Worm (Caenorhabditis elegans) whole organism, late embryonic: ENCODE measurements around the gene F39D8.3.

Experiments
- C38D4.7 ChIP-seq: fragments of 200-800 bp; sonication (Bioruptor generic); optimal IDR thresholded peaks from 2 replicates; lab custom pipeline; 2018; ENCODE audit warnings: mild to moderate bottlenecking, missing genetic modification characterization, moderate library complexity, missing compliant biosample characterization
- K09A11.1 ChIP-seq: sonication (generic microtip); optimal IDR thresholded peaks from 2 replicates; lab custom pipeline; 2017; ENCODE audit warnings: antibody characterized with exemption, mild to moderate bottlenecking, missing genetic modification characterization, missing compliant biosample characterization; ENCODE audit not compliant: insufficient read depth
- T23F11.4 ChIP-seq: fragments of 200-800 bp; sonication (Bioruptor generic); optimal IDR thresholded peaks from 2 replicates; lab custom pipeline; 2018; ENCODE audit warnings: mild to moderate bottlenecking, missing genetic modification characterization, missing compliant biosample characterization
- ahr-1 ChIP-seq: sonication (generic microtip); optimal IDR thresholded peaks from 2 replicates; lab custom pipeline; 2016; ENCODE audit warnings: missing genetic modification characterization, missing compliant biosample characterization
- ama-1 ChIP-seq: fragments of 150-350 bp; optimal IDR thresholded peaks from 2 replicates; lab custom pipeline; 2014
- ceh-14 ChIP-seq: sonication (generic microtip); optimal IDR thresholded peaks from 2 replicates; lab custom pipeline; 2016; ENCODE audit warnings: missing genotype, missing genetic modification characterization, missing compliant biosample characterization
- ceh-19 ChIP-seq: fragments of 200-800 bp; sonication (Bioruptor generic); optimal IDR thresholded peaks from 2 replicates; lab custom pipeline; 2018; ENCODE audit warnings: mild to moderate bottlenecking, missing genetic modification characterization, missing compliant biosample characterization
- ceh-22 ChIP-seq: sonication (generic microtip); optimal IDR thresholded peaks from 2 replicates; lab custom pipeline; 2017; ENCODE audit warnings: missing biosample characterization, missing genetic modification characterization
- ceh-31 ChIP-seq: sonication (generic microtip); optimal IDR thresholded peaks from 2 replicates; lab custom pipeline; 2016; ENCODE audit warnings: missing genetic modification characterization, missing compliant biosample characterization
- ceh-45 ChIP-seq: fragments of 200-800 bp; sonication (Bioruptor generic); IDR thresholded peaks from 2 replicates; pipeline ENCODE4 v1.3.6; 2022; ENCODE audit warnings: missing genetic modification reagents, missing genetic modification characterization, missing compliant biosample characterization
- ceh-48 ChIP-seq: sonication (generic microtip); optimal IDR thresholded peaks from 2 replicates; lab custom pipeline; 2016; ENCODE audit warnings: missing genetic modification characterization, inconsistent platforms, missing compliant biosample characterization
- elt-2 ChIP-seq: sonication (generic microtip); optimal IDR thresholded peaks from 2 replicates; lab custom pipeline; 2016; ENCODE audit warnings: missing genetic modification reagents, missing genetic modification characterization, missing compliant biosample characterization
- elt-4 ChIP-seq: sonication (generic microtip); optimal IDR thresholded peaks from 2 replicates; lab custom pipeline; 2016; ENCODE audit warnings: missing genetic modification characterization, missing compliant biosample characterization
- eyg-1 ChIP-seq: sonication (generic microtip); optimal IDR thresholded peaks from 2 replicates; lab custom pipeline; 2016; ENCODE audit warnings: missing genotype, missing genetic modification characterization, missing compliant biosample characterization
- fax-1 ChIP-seq: sonication (generic microtip); optimal IDR thresholded peaks from 2 replicates; lab custom pipeline; 2016; ENCODE audit warnings: missing genotype, missing genetic modification characterization, missing compliant biosample characterization
- gmeb-2 ChIP-seq: sonication (generic microtip); optimal IDR thresholded peaks from 2 replicates; lab custom pipeline; 2016; ENCODE audit warnings: missing genetic modification characterization, inconsistent platforms, missing compliant biosample characterization
- hlh-15 ChIP-seq: sonication (generic microtip); optimal IDR thresholded peaks from 2 replicates; lab custom pipeline; 2016; ENCODE audit warnings: missing genetic modification characterization, missing compliant biosample characterization
- hlh-30 ChIP-seq: sonication (generic microtip); optimal IDR thresholded peaks from 2 replicates; lab custom pipeline; 2017; ENCODE audit warnings: antibody characterized with exemption, missing genetic modification characterization, missing compliant biosample characterization; ENCODE audit not compliant: insufficient read depth
- hlh-6 ChIP-seq: sonication (generic microtip); optimal IDR thresholded peaks from 2 replicates; lab custom pipeline; 2016; ENCODE audit warnings: missing genotype, missing genetic modification characterization, missing compliant biosample characterization
- lim-6 ChIP-seq: sonication (generic microtip); optimal IDR thresholded peaks from 2 replicates; lab custom pipeline; 2016; ENCODE audit warnings: missing genetic modification characterization, missing compliant biosample characterization
- nhr-232 ChIP-seq: sonication (generic microtip); optimal IDR thresholded peaks from 2 replicates; lab custom pipeline; 2016; ENCODE audit warnings: missing genetic modification characterization, missing compliant biosample characterization
- npax-4 ChIP-seq: sonication (generic microtip); optimal IDR thresholded peaks from 2 replicates; lab custom pipeline; 2016; ENCODE audit warnings: missing genetic modification characterization, missing compliant biosample characterization
- odd-2 ChIP-seq: sonication (generic microtip); optimal IDR thresholded peaks from 2 replicates; lab custom pipeline; 2017; ENCODE audit warnings: antibody characterized with exemption, mild to moderate bottlenecking, missing genetic modification characterization, missing compliant biosample characterization
- pha-4 ChIP-seq: fragments of 150-350 bp; optimal IDR thresholded peaks from 2 replicates; lab custom pipeline; 2018; ENCODE audit warnings: missing biosample characterization, missing genetic modification reagents, missing genetic modification characterization
- pqm-1 ChIP-seq: sonication (generic microtip); optimal IDR thresholded peaks from 2 replicates; lab custom pipeline; 2016; ENCODE audit warnings: missing genetic modification characterization, missing compliant biosample characterization
- pros-1 ChIP-seq: fragments of 150-350 bp; optimal IDR thresholded peaks from 2 replicates; lab custom pipeline; 2014; ENCODE audit warnings: missing biosample characterization, missing genetic modification reagents, missing genetic modification characterization
- ref-2 ChIP-seq: sonication (generic microtip); optimal IDR thresholded peaks from 2 replicates; lab custom pipeline; 2016; ENCODE audit warnings: missing genetic modification characterization, missing compliant biosample characterization
- sdc-2 ChIP-seq: sonication (generic microtip); optimal IDR thresholded peaks from 2 replicates; lab custom pipeline; 2016; ENCODE audit warnings: missing genotype, missing genetic modification characterization, missing compliant biosample characterization
- unc-3 ChIP-seq, 2 experiments: fragments of 200-800 bp in 1 of 2; sonication (Bioruptor generic) in 1 of 2; sonication (generic microtip) in 1 of 2; conservative IDR thresholded peaks in 1 of 2; optimal IDR thresholded peaks in 1 of 2; 2 replicates each; pipeline versions ENCODE4 v1.3.6 to Lab custom; 2016 to 2022; ENCODE audit warnings: missing compliant biosample characterization in 2 of 2, missing genetic modification characterization in 2 of 2, missing genetic modification reagents in 1 of 2
- unc-55 ChIP-seq: sonication (generic microtip); optimal IDR thresholded peaks from 2 replicates; lab custom pipeline; 2017; ENCODE audit warnings: missing biosample characterization, missing genetic modification reagents, missing genetic modification characterization

F39D8.3 gene

DNA sequence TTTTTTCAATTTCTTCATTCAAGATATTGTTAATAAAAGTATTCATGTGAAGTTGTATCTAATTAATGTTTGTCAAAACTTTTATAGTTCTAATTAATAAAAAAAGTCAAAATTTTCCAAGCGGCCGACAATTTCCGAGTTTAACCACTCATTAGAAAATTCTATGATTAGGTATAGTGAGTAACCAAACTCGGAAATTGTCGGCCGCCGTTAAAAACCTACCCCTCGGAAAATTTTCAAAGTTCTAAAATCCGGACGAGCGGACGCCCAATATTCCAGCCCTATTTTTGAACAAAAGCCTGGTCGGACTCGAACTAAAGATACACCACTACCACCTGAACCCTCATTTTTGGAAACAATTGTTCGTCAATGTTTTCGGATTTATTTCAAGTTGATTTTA lies 14.2 kb downstream of the F39D8.3 start:
- no peak for TF ChIP-seq ceh-14 (tag; lab: Kevin White, UChicago)
- TF ChIP-seq eyg-1 (tag; lab: Kevin White, UChicago): no peak
- TF ChIP-seq, all 69 proteins: peak for 0

DNA sequence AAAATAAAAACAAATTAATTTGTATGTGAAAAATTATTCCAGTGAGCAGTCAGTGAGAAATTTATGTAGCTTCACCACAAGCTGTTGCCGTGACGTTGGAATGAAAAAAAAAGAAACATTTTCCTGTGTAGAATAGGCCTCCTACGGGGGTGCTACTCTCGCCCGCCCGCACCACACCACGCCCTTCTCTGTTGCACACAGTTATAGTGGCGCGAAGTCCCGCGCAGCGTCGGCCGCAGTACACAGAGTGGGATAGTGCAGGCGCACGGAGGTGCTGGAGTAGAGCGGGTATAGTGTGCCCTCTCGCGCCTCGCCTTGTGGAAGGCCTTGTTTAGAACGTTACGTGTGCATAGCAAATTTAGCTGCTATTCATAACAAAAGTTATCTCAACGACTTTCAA lies 18.0 kb downstream of the F39D8.3 start:
- peak; percentile 24 for TF ChIP-seq sdc-2 (tag; lab: Kevin White, UChicago)
- no peak for TF ChIP-seq hlh-15 (tag; lab: Kevin White, UChicago)

DNA sequence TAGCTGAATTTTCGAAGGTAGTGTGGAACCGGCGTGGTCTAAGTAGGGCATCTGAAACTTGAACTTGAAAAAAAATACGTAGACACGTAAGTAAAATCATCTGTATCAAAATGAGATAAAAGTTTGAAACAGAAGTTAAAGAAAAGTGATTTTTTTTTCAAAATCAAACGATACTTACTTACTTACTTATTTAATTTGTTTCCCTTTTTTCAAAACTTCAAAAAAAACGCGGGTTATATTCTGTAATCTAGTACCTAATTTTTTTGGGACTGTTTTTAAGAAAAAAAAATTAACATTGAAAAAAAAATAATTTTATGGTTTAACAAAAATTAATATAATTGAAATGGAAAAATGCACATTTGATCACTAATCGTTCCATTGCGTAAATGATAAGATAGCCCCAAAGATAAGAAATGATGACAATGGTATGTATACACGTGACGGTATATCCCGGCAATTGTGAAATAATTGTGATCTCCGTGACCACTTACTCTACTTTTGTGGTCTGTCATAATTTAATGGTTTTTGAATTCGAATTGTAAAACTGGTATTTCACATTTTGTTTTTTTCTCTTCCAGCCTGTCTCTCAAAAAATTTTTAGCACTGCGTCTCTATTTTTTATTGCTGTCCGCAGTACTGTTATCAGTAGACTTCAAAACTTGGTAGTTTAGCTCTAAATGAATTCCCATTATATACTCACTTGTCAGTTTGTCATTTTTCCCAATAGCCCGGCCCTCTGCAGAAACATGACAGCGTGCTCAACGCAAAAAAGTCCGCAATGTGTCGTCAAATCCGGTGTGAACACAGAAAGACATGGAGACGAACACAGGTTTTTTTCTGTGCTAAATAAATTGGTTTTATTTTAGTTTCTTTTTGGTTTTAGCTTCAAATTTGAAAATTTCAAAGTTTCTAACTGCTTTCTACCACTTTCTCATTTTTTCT lies 20.2 kb downstream of the F39D8.3 start, which contains the start of gene mocs-1:
Gene mocs-1 (minus strand): TSS at position 51 of the 942 bp plus-strand sequence.
- no peak for TF ChIP-seq ceh-45
- TF ChIP-seq ref-2 (tag; lab: Kevin White, UChicago): no peak
- peak; percentile 90 for TF ChIP-seq elt-2 (tag; lab: Kevin White, UChicago)

DNA sequence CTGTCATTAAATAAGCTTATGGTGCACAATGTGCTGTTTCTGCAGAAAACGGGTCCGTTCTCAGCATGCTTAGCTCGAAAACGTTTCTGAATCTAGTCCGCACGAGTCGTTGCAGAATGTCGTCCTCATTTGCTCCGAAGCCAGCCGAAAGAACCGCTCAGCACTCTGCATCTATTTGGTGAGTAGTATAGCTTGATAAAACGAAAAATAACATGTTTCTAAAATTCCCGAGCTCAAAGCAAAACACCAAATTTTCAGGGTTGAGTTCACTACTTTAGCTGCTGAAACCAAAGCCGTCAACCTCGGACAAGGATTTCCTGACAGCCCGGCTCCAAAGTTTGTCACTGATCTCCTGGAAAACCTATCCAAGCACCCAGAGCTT lies 20.9 kb downstream of the F39D8.3 start, which contains the start of gene nkat-3:
Gene nkat-3 (plus strand): TSS at position 46 of the 382 bp plus-strand sequence.
- no peak for TF ChIP-seq pros-1 (tag; lab: Kevin White, UChicago)
- TF ChIP-seq C38D4.7: no peak
- no peak for TF ChIP-seq T23F11.4 (GFP tag; lab: Kevin White, UChicago)
- no peak for TF ChIP-seq hlh-30 (tag; lab: Kevin White, UChicago)
- no peak for TF ChIP-seq hlh-15 (tag; lab: Kevin White, UChicago)
- TF ChIP-seq ceh-31: no peak
- TF ChIP-seq ceh-19 (GFP tag; lab: Kevin White, UChicago): no peak
- no peak for TF ChIP-seq K09A11.1 (tag; lab: Kevin White, UChicago)
- no peak for TF ChIP-seq unc-55
- no peak for TF ChIP-seq elt-4 (tag; lab: Kevin White, UChicago)
- TF ChIP-seq npax-4 (tag; lab: Kevin White, UChicago): no peak
- no peak for TF ChIP-seq ceh-48 (tag; lab: Kevin White, UChicago)
- no peak for TF ChIP-seq hlh-6
- no peak for TF ChIP-seq gmeb-2 (tag; lab: Kevin White, UChicago)
- TF ChIP-seq ceh-14 (tag; lab: Kevin White, UChicago): no peak
- no peak for TF ChIP-seq ahr-1 (tag; lab: Kevin White, UChicago)
- TF ChIP-seq ceh-22 (tag; lab: Kevin White, UChicago): no peak
- TF ChIP-seq, all 69 proteins: peak for 0

DNA sequence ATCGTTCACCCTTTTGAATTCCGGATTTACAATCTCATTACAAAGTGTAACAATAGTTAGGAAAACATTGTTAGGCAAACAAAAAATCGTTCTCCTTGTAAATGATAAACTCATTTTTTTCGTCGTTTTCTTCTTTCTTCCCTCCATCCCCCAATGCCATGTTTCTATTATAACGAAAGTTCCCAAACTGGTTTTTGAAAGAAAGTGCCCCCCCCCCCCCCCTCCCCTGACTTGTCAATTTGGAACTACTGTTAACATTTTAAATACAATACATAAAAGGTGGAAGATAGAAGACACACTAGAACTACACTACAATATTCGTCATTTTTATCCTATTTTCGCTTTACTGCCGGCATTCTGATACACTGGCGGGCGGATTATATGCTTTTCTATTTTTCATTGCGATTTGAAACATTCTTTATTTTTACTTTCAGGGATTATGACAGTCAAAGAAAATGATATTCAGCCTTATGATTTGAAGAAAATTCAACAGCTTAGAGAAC lies 25.6 kb downstream of the F39D8.3 start, which contains the start of gene R03A10.5:
Gene R03A10.5 (plus strand): TSS at position 431 of the 503 bp plus-strand sequence.
- no peak for TF ChIP-seq pqm-1 (tag; lab: Kevin White, UChicago)
- no peak for TF ChIP-seq lim-6 (tag; lab: Kevin White, UChicago)
- TF ChIP-seq unc-3 (GFP tag; conservative IDR thresholded peaks at IDR 0.05; lab: Robert Waterston, UW): no peak
- no peak for TF ChIP-seq unc-3 (tag; optimal IDR thresholded peaks at IDR 0.05; lab: Kevin White, UChicago)
- no peak for TF ChIP-seq nhr-232 (tag; lab: Kevin White, UChicago)
- TF ChIP-seq ceh-45: no peak
- TF ChIP-seq elt-4 (tag; lab: Kevin White, UChicago): no peak
- TF ChIP-seq ama-1 (lab: Kevin White, UChicago): no peak
- no peak for TF ChIP-seq odd-2 (tag; lab: Kevin White, UChicago)
- TF ChIP-seq hlh-30 (tag; lab: Kevin White, UChicago): no peak
- no peak for TF ChIP-seq pha-4 (tag; lab: Kevin White, UChicago)
- no peak for TF ChIP-seq fax-1 (tag; lab: Kevin White, UChicago)
